Fruit fly (Drosophila melanogaster): ENCODE data around the gene Uch-L5R.

- TF ChIP-seq CG15710 (tag; optimal IDR thresholded peaks at IDR 0.05): no peak
- TF ChIP-seq CG4496 (GFP tag; IDR thresholded peaks at IDR 0.05): no peak
- no peak for TF ChIP-seq gl (tag; optimal IDR thresholded peaks at IDR 0.05)
- no peak for TF ChIP-seq CG32121 (GFP tag; IDR thresholded peaks at IDR 0.05)
- TF ChIP-seq CG8159 (tag; optimal IDR thresholded peaks at IDR 0.05): no peak
- TF ChIP-seq CG10348 (GFP tag; IDR thresholded peaks at IDR 0.05): no peak
Observed at dm6 chrX:12021750-12022149, 34.7 kb downstream of the Uch-L5R start.
